Fruit fly (Drosophila melanogaster) whole organism, larva: ENCODE results near the gene Men.

Experiments
- noc ChIP-seq: fragments of 200-800 bp; sonication (Bioruptor generic); optimal IDR thresholded peaks from 3 replicates; lab custom pipeline; 2019; ENCODE audit warnings: missing biosample characterization, mild to moderate bottlenecking, missing genetic modification characterization, moderate library complexity

Gene Men

DNA sequence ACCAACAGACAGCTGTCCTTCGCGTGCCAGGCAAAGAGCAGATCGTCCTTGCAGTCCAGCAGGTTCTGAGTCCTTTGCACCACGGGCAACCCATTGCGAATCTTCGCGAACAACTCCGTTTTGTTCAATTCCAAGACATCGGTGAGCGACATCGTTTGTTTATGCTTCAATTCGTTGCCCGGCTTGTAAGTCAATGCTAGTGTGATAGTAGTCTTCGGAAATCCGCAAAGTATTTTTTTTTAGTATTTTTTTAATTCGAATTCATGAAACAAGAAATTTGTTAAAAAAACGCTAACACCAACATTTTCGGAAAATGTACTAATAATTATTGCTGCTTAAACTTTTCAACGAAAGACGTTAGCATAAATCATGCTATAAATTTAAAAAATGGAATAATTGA lies 43.4 kb downstream of the Men start, which contains the start of gene mbo:
mbo (minus strand) TSS at position 203 of the 400 bp plus-strand sequence.
- no peak for TF ChIP-seq noc (tag; lab: Kevin White, UChicago)

dm6 chr3R:12676160-12676559 lies 46.1 kb downstream of the Men start, which contains the start of gene CG43630:
CG43630 (minus strand) TSS chr3R:12676260.
- no peak for TF ChIP-seq noc (tag; lab: Kevin White, UChicago)

dm6 chr3R:12674041-12674623 lies 48.1 kb downstream of the Men start, which contains the start of gene Gnmt:
Gnmt (plus strand) TSS chr3R:12674608.
- TF ChIP-seq noc (tag; lab: Kevin White, UChicago) = peak; percentile 88

- TF ChIP-seq noc (tag; lab: Kevin White, UChicago) = no peak
These were observed 55.9 kb downstream of the Men start for dm6 chr3R:12666206-12666834.
